Fruit fly (Drosophila melanogaster) whole organism, embryonic: Measurements from ENCODE around the gene CG13675.
A peak's percentile ranks its signal among the peaks of the same experiment; 100 is the strongest.

ENCODE experiments used
- Blimp-1 ChIP-seq: fragments of 200-800 bp; sonication (Bioruptor generic); optimal IDR thresholded peaks from 3 replicates; lab custom pipeline; 2018; ENCODE audit warnings: missing biosample characterization, missing genetic modification characterization, mild to moderate bottlenecking, moderate library complexity, missing genetic modification reagents
- Bteb2 ChIP-seq: fragments of 200-800 bp; sonication (Bioruptor generic); optimal IDR thresholded peaks from 2 replicates; lab custom pipeline; 2016; ENCODE audit warnings: missing biosample characterization, missing genetic modification characterization
- CG10543 ChIP-seq: fragments of 200-800 bp; sonication (Bioruptor generic); optimal IDR thresholded peaks from 3 replicates; lab custom pipeline; 2017; ENCODE audit warnings: missing biosample characterization, mild to moderate bottlenecking, missing genetic modification characterization, moderate library complexity
- CG11093 ChIP-seq: fragments of 200-800 bp; sonication (Bioruptor generic); IDR thresholded peaks from 3 replicates; pipeline ENCODE4 v1.3.6; 2022; ENCODE audit warnings: missing biosample characterization, missing genetic modification characterization
- CG11398 ChIP-seq: fragments of 200-800 bp; sonication (Bioruptor generic); optimal IDR thresholded peaks from 2 replicates; lab custom pipeline; 2016; ENCODE audit warnings: missing biosample characterization, missing genetic modification characterization
- CG12299 ChIP-seq: fragments of 200-800 bp; sonication (Bioruptor generic); optimal IDR thresholded peaks from 2 replicates; lab custom pipeline; 2018; ENCODE audit warnings: missing biosample characterization, mild to moderate bottlenecking, missing genetic modification characterization
- CG17186 ChIP-seq: fragments of 200-800 bp; sonication (Bioruptor generic); optimal IDR thresholded peaks from 3 replicates; lab custom pipeline; 2017; ENCODE audit warnings: missing biosample characterization, missing genetic modification reagents, missing genetic modification characterization
- CG17612 ChIP-seq: fragments of 200-800 bp; sonication (Bioruptor generic); IDR thresholded peaks from 2 replicates; pipeline ENCODE4 v1.3.6; 2022; ENCODE audit warnings: missing biosample characterization, missing genetic modification characterization
- CG17802 ChIP-seq: fragments of 200-800 bp; sonication (Bioruptor generic); optimal IDR thresholded peaks from 2 replicates; lab custom pipeline; 2018; ENCODE audit warnings: missing biosample characterization, mild to moderate bottlenecking, missing genetic modification characterization, moderate library complexity
- CG2120 ChIP-seq: fragments of 200-800 bp; sonication (Bioruptor generic); optimal IDR thresholded peaks from 3 replicates; lab custom pipeline; 2016; ENCODE audit warnings: missing biosample characterization, missing genetic modification characterization
- CG2678 ChIP-seq: fragments of 200-800 bp; sonication (Bioruptor generic); optimal IDR thresholded peaks from 3 replicates; lab custom pipeline; 2019; ENCODE audit warnings: missing biosample characterization, mild to moderate bottlenecking, missing genetic modification characterization, moderate library complexity
- CG3065 ChIP-seq: fragments of 200-800 bp; sonication (Bioruptor generic); optimal IDR thresholded peaks from 2 replicates; lab custom pipeline; 2016; ENCODE audit warnings: missing biosample characterization, missing genetic modification characterization
- CG3407 ChIP-seq: fragments of 200-800 bp; sonication (Bioruptor generic); optimal IDR thresholded peaks from 2 replicates; lab custom pipeline; 2018; ENCODE audit warnings: missing biosample characterization, mild to moderate bottlenecking, missing genetic modification characterization
- CG42726 ChIP-seq: fragments of 200-800 bp; sonication (Bioruptor generic); IDR thresholded peaks from 2 replicates; pipeline ENCODE4 v1.3.6; 2022; ENCODE audit warnings: missing biosample characterization, missing genetic modification characterization; ENCODE audit not compliant: partially characterized antibody
- CG7963 ChIP-seq: fragments of 200-800 bp; sonication (Bioruptor generic); IDR thresholded peaks from 3 replicates; pipeline ENCODE4 v1.3.6; 2022; ENCODE audit warnings: missing biosample characterization, missing genetic modification characterization; ENCODE audit not compliant: partially characterized antibody
- CG9817 ChIP-seq: fragments of 200-800 bp; sonication (Bioruptor generic); optimal IDR thresholded peaks from 2 replicates; lab custom pipeline; 2018; ENCODE audit warnings: missing biosample characterization, mild to moderate bottlenecking, missing genetic modification characterization, moderate library complexity
- CrebB ChIP-seq: fragments of 200-800 bp; sonication (Bioruptor generic); optimal IDR thresholded peaks from 3 replicates; lab custom pipeline; 2018; ENCODE audit warnings: missing biosample characterization, mild to moderate bottlenecking, missing genetic modification characterization
- Deaf1 ChIP-seq: fragments of 200-800 bp; optimal IDR thresholded peaks from 3 replicates; lab custom pipeline; 2019; ENCODE audit warnings: missing biosample characterization, mild to moderate bottlenecking, missing genetic modification characterization, moderate library complexity
- Dek ChIP-seq: fragments of 200-800 bp; sonication (Bioruptor generic); optimal IDR thresholded peaks from 3 replicates; lab custom pipeline; 2019; ENCODE audit warnings: missing biosample characterization, mild to moderate bottlenecking, missing genetic modification characterization, moderate library complexity
- Dll ChIP-seq: fragments of 200-800 bp; sonication (Bioruptor generic); IDR thresholded peaks from 4 replicates; pipeline ENCODE4 v1.3.6; 2022; ENCODE audit warnings: missing biosample characterization, missing genetic modification characterization; ENCODE audit not compliant: partially characterized antibody
- Doc3 ChIP-seq: fragments of 200-800 bp; sonication (Bioruptor generic); IDR thresholded peaks from 3 replicates; pipeline ENCODE4 v1.3.6; 2022; ENCODE audit warnings: missing biosample characterization, missing genetic modification characterization; ENCODE audit not compliant: partially characterized antibody
- H15 ChIP-seq: fragments of 200-800 bp; sonication (Bioruptor generic); IDR thresholded peaks from 3 replicates; pipeline ENCODE4 v1.3.6; 2022; ENCODE audit warnings: missing biosample characterization, missing genetic modification characterization
- NC2α ChIP-seq: fragments of 200-800 bp; sonication (Bioruptor generic); optimal IDR thresholded peaks from 2 replicates; lab custom pipeline; 2016; ENCODE audit warnings: missing biosample characterization, missing genetic modification characterization
- Neu2 ChIP-seq: fragments of 200-800 bp; sonication (Bioruptor generic); optimal IDR thresholded peaks from 3 replicates; lab custom pipeline; 2016; ENCODE audit warnings: missing biosample characterization, missing genetic modification characterization, borderline replicate concordance
- Sox102F ChIP-seq: fragments of 200-800 bp; sonication (Bioruptor generic); optimal IDR thresholded peaks from 2 replicates; lab custom pipeline; 2018; ENCODE audit warnings: missing biosample characterization, mild to moderate bottlenecking, missing genetic modification characterization, moderate library complexity
- Stat92E ChIP-seq, 3 experiments: fragments of >200 bp in 2 of 3; fragments of 200-800 bp in 1 of 3; sonication (Bioruptor generic) in 1 of 3; optimal IDR thresholded peaks; 2 replicates each; lab custom pipeline; 2017 to 2019; ENCODE audit warnings: missing biosample characterization in 3 of 3, missing genetic modification characterization in 3 of 3, mild to moderate bottlenecking in 1 of 3, moderate library complexity in 1 of 3
- Usf ChIP-seq: fragments of 200-800 bp; sonication (Bioruptor generic); optimal IDR thresholded peaks from 2 replicates; lab custom pipeline; 2017; ENCODE audit warnings: missing genotype, missing biosample characterization, missing genetic modification characterization
- ap ChIP-seq: fragments of 200-800 bp; sonication (Bioruptor generic); IDR thresholded peaks from 2 replicates; pipeline ENCODE4 v1.3.6; 2022; ENCODE audit warnings: missing biosample characterization, missing genetic modification characterization
- bcd ChIP-seq: fragments of 200-800 bp; sonication (Bioruptor generic); optimal IDR thresholded peaks from 2 replicates; lab custom pipeline; 2017; ENCODE audit warnings: missing biosample characterization, mild to moderate bottlenecking, missing genetic modification characterization
- cato ChIP-seq: fragments of 200-800 bp; sonication (Bioruptor generic); optimal IDR thresholded peaks from 2 replicates; lab custom pipeline; 2016; ENCODE audit warnings: missing biosample characterization, missing genetic modification characterization, borderline replicate concordance
- chm ChIP-seq: fragments of 200-800 bp; sonication (Bioruptor generic); IDR thresholded peaks from 2 replicates; pipeline ENCODE4 v1.3.6; 2022; ENCODE audit warnings: missing biosample characterization, missing genetic modification characterization
- corto ChIP-seq: fragments of 200-800 bp; sonication (Bioruptor generic); optimal IDR thresholded peaks from 2 replicates; lab custom pipeline; 2016; ENCODE audit warnings: missing biosample characterization, mild to moderate bottlenecking, missing genetic modification characterization, moderate library complexity
- danr ChIP-seq: fragments of 200-800 bp; sonication (Bioruptor generic); IDR thresholded peaks from 2 replicates; pipeline ENCODE4 v1.3.6; 2022; ENCODE audit warnings: missing biosample characterization, missing genetic modification characterization
- gfzf ChIP-seq: fragments of 200-800 bp; sonication (Bioruptor generic); optimal IDR thresholded peaks from 2 replicates; lab custom pipeline; 2016; ENCODE audit warnings: missing biosample characterization, mild to moderate bottlenecking, missing genetic modification characterization, moderate library complexity
- hbn ChIP-seq: fragments of 200-800 bp; sonication (Bioruptor generic); IDR thresholded peaks from 2 replicates; pipeline ENCODE4 v1.3.6; 2022; ENCODE audit warnings: missing biosample characterization, missing genetic modification characterization; ENCODE audit not compliant: partially characterized antibody
- insv ChIP-seq, 2 experiments: fragments of 200-800 bp; sonication (Bioruptor generic); optimal IDR thresholded peaks; 3 replicates each; lab custom pipeline; 2016 to 2018; ENCODE audit warnings: missing biosample characterization in 2 of 2, missing genetic modification characterization in 2 of 2
- jumu ChIP-seq: fragments of 200-800 bp; sonication (Bioruptor generic); optimal IDR thresholded peaks from 3 replicates; lab custom pipeline; 2016; ENCODE audit warnings: missing biosample characterization, missing genetic modification characterization
- kay ChIP-seq: fragments of 200-800 bp; sonication (Bioruptor generic); optimal IDR thresholded peaks from 2 replicates; lab custom pipeline; 2016; ENCODE audit warnings: missing biosample characterization, missing genetic modification characterization
- klu ChIP-seq: fragments of 200-800 bp; sonication (Bioruptor generic); IDR thresholded peaks from 2 replicates; pipeline ENCODE4 v1.3.6; 2022; ENCODE audit warnings: missing biosample characterization, missing genetic modification characterization
- mam ChIP-seq: fragments of 200-800 bp; sonication (Bioruptor generic); optimal IDR thresholded peaks from 3 replicates; lab custom pipeline; 2016; ENCODE audit warnings: missing biosample characterization, missing genetic modification characterization
- peb ChIP-seq: fragments of 200-800 bp; sonication (Bioruptor generic); IDR thresholded peaks from 2 replicates; pipeline ENCODE4 v1.3.6; 2022; ENCODE audit warnings: missing biosample characterization, missing genetic modification characterization
- pnt ChIP-seq: fragments of 200-800 bp; sonication (Bioruptor generic); optimal IDR thresholded peaks from 3 replicates; lab custom pipeline; 2016; ENCODE audit warnings: missing biosample characterization, missing genetic modification characterization
- sc ChIP-seq, 3 experiments: fragments of >200 bp in 2 of 3; fragments of 200-800 bp in 1 of 3; sonication (Bioruptor generic) in 1 of 3; optimal IDR thresholded peaks; 2 replicates in 2 of 3; 3 replicates in 1 of 3; lab custom pipeline; 2017; ENCODE audit warnings: mild to moderate bottlenecking in 1 of 3, missing biosample characterization in 1 of 3, missing genetic modification characterization in 1 of 3, missing genetic modification reagents in 1 of 3
- sima ChIP-seq: fragments of 200-800 bp; sonication (Bioruptor generic); optimal IDR thresholded peaks from 2 replicates; lab custom pipeline; 2016; ENCODE audit warnings: missing biosample characterization, missing genetic modification characterization
- sob ChIP-seq: fragments of 200-800 bp; sonication (Bioruptor generic); IDR thresholded peaks from 2 replicates; pipeline ENCODE4 v1.3.6; 2022; ENCODE audit warnings: missing biosample characterization, missing genetic modification characterization
- ssp ChIP-seq: fragments of 200-800 bp; sonication (Bioruptor generic); IDR thresholded peaks from 2 replicates; pipeline ENCODE4 v1.3.6; 2022; ENCODE audit warnings: missing biosample characterization, missing genetic modification characterization
- zf30C ChIP-seq: fragments of 200-800 bp; sonication (Bioruptor generic); optimal IDR thresholded peaks from 3 replicates; lab custom pipeline; 2018; ENCODE audit warnings: missing biosample characterization, mild to moderate bottlenecking, missing genetic modification characterization

CG13675 gene

DNA sequence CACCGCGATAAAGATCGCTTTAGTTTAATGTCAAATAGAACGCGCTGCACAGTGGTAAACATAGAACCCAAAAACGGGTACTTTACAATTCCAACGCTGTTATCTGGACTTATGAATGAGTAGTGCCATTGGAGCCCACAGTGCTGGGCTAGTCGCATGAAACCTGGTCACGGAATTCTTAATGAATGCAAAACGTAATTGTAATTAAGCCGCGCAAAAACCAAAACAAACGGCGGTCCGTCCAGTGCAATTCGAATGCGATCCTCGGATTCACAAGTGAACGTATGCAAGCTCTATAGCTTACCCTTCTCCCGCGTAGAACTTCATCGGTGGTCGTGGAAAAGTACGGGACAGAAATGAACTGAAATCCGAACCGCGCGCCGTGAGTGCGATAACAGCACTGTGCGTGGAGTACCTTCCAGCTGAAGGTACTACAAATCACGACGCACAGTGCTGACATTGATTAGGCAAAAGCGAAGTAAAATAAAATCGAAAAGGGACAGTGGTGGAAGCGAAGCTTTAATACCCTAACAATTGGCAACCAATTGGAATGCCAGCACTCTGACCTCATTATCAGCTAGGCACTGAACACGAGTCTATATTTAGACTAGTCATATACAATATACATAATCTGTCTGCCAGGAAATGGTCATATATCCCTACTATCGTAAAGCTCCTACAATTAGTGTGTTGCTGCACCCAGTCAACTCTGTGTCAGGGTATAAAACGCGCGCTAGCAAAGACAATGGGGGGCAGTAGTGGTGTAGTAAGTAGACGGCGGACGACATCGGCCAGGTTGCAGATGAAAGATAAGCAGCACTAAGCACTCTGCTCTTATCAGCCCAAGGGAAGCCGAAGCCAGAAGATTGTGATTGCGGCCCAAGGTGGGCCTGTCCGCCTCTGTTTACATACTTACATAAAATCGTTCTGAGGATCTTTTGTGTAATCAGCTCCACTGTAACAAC is 20.2 kb upstream of the CG13675 start (continued):
- TF ChIP-seq chm (GFP tag; lab: Robert Waterston, UW) (no peak), Bteb2 (GFP tag; lab: Kevin White, UChicago) (no peak), CG7963 (GFP tag; lab: Robert Waterston, UW) (no peak), insv (GFP tag; optimal IDR thresholded peaks at IDR 0.05; lab: Kevin White, UChicago) (no peak), CG11398 (GFP tag; lab: Kevin White, UChicago) (peak; percentile 46), zf30C (GFP tag; lab: Kevin White, UChicago) (no peak), sima (GFP tag; lab: Kevin White, UChicago) (no peak), Neu2 (GFP tag; lab: Kevin White, UChicago) (no peak), Doc3 (GFP tag; lab: Robert Waterston, UW) (no peak), CG9817 (tag; lab: Kevin White, UChicago) (peak; percentile 47), Sox102F (GFP tag; lab: Kevin White, UChicago) (peak; percentile 62), sob (GFP tag; lab: Robert Waterston, UW) (peak; percentile 42; the same call in 1 of the 2 replicates), klu (GFP tag; lab: Robert Waterston, UW) (0 out of 2 replicates have a peak, but pooled peaks have one; percentile 13), Stat92E (GFP tag; optimal IDR thresholded peaks at IDR 0.05; lab: Kevin White, UChicago) (no peak), CG2120 (GFP tag; lab: Kevin White, UChicago) (peak; percentile 74), jumu (GFP tag; lab: Kevin White, UChicago) (peak; percentile 42), Dll (GFP tag; lab: Robert Waterston, UW) (no peak), CG42726 (no peak), NC2α (no peak), ap (GFP tag; lab: Robert Waterston, UW) (no peak), corto (no peak), gfzf (GFP tag; lab: Kevin White, UChicago) (no peak), CG10543 (peak; percentile 92), CG3065 (GFP tag; lab: Kevin White, UChicago) (no peak), bcd (GFP tag; lab: Kevin White, UChicago) (peak; percentile 34), sc (optimal IDR thresholded peaks at IDR 0.05; lab: Kevin White, UChicago) (no peak), sc (GFP tag; optimal IDR thresholded peaks at IDR 0.05; lab: Kevin White, UChicago) (peak; percentile 6), Dek (tag; lab: Kevin White, UChicago) (peak; percentile 17), hbn (GFP tag; lab: Robert Waterston, UW) (no peak), CG2678 (tag; lab: Kevin White, UChicago) (peak; percentile 67), CG17612 (no peak), cato (GFP tag; lab: Kevin White, UChicago) (no peak), kay (GFP tag; lab: Kevin White, UChicago) (peak; percentile 43), danr (GFP tag; lab: Robert Waterston, UW) (peak; percentile 38; the same call in 1 of the 2 replicates), H15 (GFP tag; lab: Robert Waterston, UW) (no peak), CrebB (peak; percentile 48), peb (GFP tag; lab: Robert Waterston, UW) (peak; percentile 14; the same call in 1 of the 2 replicates), CG3407 (GFP tag; lab: Kevin White, UChicago) (no peak), ssp (no peak), mam (GFP tag; lab: Kevin White, UChicago) (peak; percentile 76), Blimp-1 (GFP tag; lab: Kevin White, UChicago) (peak; percentile 26), CG12299 (tag; lab: Kevin White, UChicago) (peak; percentile 10), CG17802 (no peak), Usf (GFP tag; lab: Kevin White, UChicago) (no peak), CG17186 (GFP tag; lab: Kevin White, UChicago) (no peak), pnt (peak; percentile 3), CG11093 (GFP tag; lab: Robert Waterston, UW) (no peak), Deaf1 (tag; lab: Kevin White, UChicago) (peak; percentile 23)
